Worm (Caenorhabditis elegans): ENCODE results near the gene F38B6.7.
A peak's percentile ranks its signal among the peaks of the same experiment; 100 is the strongest.

Gene F38B6.7

ce11 chrX:6739034-6740008, 41.2 kb upstream of the F38B6.7 start (continued):
- peak; percentile 50 for TF ChIP-seq blmp-1 (tag; optimal IDR thresholded peaks at IDR 0.05)
- TF ChIP-seq lsy-2 (tag; optimal IDR thresholded peaks at IDR 0.05), result peak; percentile 18 to 43
- TF ChIP-seq lin-13 (GFP tag; optimal IDR thresholded peaks at IDR 0.05), result peak; percentile 19
- TF ChIP-seq isw-1 (GFP tag; IDR thresholded peaks at IDR 0.05), result no peak
- TF ChIP-seq vab-15 (tag; optimal IDR thresholded peaks at IDR 0.05), result peak; percentile 78
- TF ChIP-seq ets-5 (GFP tag; IDR thresholded peaks at IDR 0.05), result no peak
- TF ChIP-seq rnt-1 (tag; optimal IDR thresholded peaks at IDR 0.05), result no peak
- peak; percentile 36; the same call in 1 of the 2 replicates for TF ChIP-seq ceh-88 (GFP tag; IDR thresholded peaks at IDR 0.05)
- TF ChIP-seq nhr-28 (tag; optimal IDR thresholded peaks at IDR 0.05), result no peak
- TF ChIP-seq ama-1 (optimal IDR thresholded peaks at IDR 0.05), result no peak
- no peak for TF ChIP-seq zip-4 (GFP tag; optimal IDR thresholded peaks at IDR 0.05)
- TF ChIP-seq fkh-8 (tag; optimal IDR thresholded peaks at IDR 0.05), result peak; percentile 28
- peak; percentile 60; the same call in 1 of the 2 replicates for TF ChIP-seq grh-1 (GFP tag; IDR thresholded peaks at IDR 0.05)
- TF ChIP-seq snu-23 (GFP tag; optimal IDR thresholded peaks at IDR 0.05), result peak; percentile 75
- no peak for TF ChIP-seq fkh-10 (GFP tag; optimal IDR thresholded peaks at IDR 0.05)
- peak; percentile 95 for TF ChIP-seq nhr-85 (tag)
- no peak for TF ChIP-seq sup-37 (GFP tag; optimal IDR thresholded peaks at IDR 0.05)
- TF ChIP-seq hlh-4 (tag; optimal IDR thresholded peaks at IDR 0.05), result no peak
- TF ChIP-seq elt-2 (tag; optimal IDR thresholded peaks at IDR 0.05), result peak; percentile 75
- TF ChIP-seq nhr-76 (tag; optimal IDR thresholded peaks at IDR 0.05), result no peak
- no peak for TF ChIP-seq alr-1 (tag; optimal IDR thresholded peaks at IDR 0.05; ENCODE audit: borderline replicate concordance)
- TF ChIP-seq aha-1 (tag; optimal IDR thresholded peaks at IDR 0.05), result no peak
- peak; percentile 61 for TF ChIP-seq irx-1 (tag; optimal IDR thresholded peaks at IDR 0.05)
- TF ChIP-seq snpc-4 (tag; optimal IDR thresholded peaks at IDR 0.05), result no peak
- TF ChIP-seq sptf-1 (tag; optimal IDR thresholded peaks at IDR 0.05), result no peak
- peak in 1 of 2 experiments; percentile 56 for TF ChIP-seq lin-35 (GFP tag; optimal IDR thresholded peaks at IDR 0.05)
- TF ChIP-seq sox-4 (tag; optimal IDR thresholded peaks at IDR 0.05), result peak; percentile 3
- TF ChIP-seq lin-15B (tag; optimal IDR thresholded peaks at IDR 0.05), result no peak
- TF ChIP-seq mef-2 (tag; optimal IDR thresholded peaks at IDR 0.05), result peak; percentile 12
- TF ChIP-seq mep-1 (tag; optimal IDR thresholded peaks at IDR 0.05), result peak; percentile 48
- TF ChIP-seq ztf-4 (tag; optimal IDR thresholded peaks at IDR 0.05), result no peak
- peak; percentile 38 for TF ChIP-seq swsn-7 (tag; optimal IDR thresholded peaks at IDR 0.05)
- no peak for TF ChIP-seq zag-1 (tag; optimal IDR thresholded peaks at IDR 0.05)
- TF ChIP-seq nhr-77 (tag; optimal IDR thresholded peaks at IDR 0.05), result no peak
- peak in 2 of 6 experiments; percentile 49 to 64 for TF ChIP-seq elt-3 (tag; optimal IDR thresholded peaks at IDR 0.05)
- no peak for TF ChIP-seq nhr-12 (tag; optimal IDR thresholded peaks at IDR 0.05)
- TF ChIP-seq ceh-8 (GFP tag; optimal IDR thresholded peaks at IDR 0.05), result no peak
- no peak for TF ChIP-seq egl-27 (tag; optimal IDR thresholded peaks at IDR 0.05)
- no peak for TF ChIP-seq pax-3 (tag; optimal IDR thresholded peaks at IDR 0.05)
- no peak for TF ChIP-seq aly-2 (tag; optimal IDR thresholded peaks at IDR 0.05)
- TF ChIP-seq nhr-19 (GFP tag; conservative IDR thresholded peaks at IDR 0.05), result peak; percentile 63
- TF ChIP-seq unc-30 (tag; optimal IDR thresholded peaks at IDR 0.05), result no peak
- peak; percentile 4 for TF ChIP-seq skn-1 (tag; optimal IDR thresholded peaks at IDR 0.05)
- no peak for TF ChIP-seq unc-86 (tag; optimal IDR thresholded peaks at IDR 0.05)
- TF ChIP-seq nhr-47 (tag; optimal IDR thresholded peaks at IDR 0.05), result peak; percentile 42
- TF ChIP-seq lir-3 (tag; optimal IDR thresholded peaks at IDR 0.05; ENCODE audit: poor library complexity), result peak; percentile 15
- peak; percentile 44 for TF ChIP-seq egl-13 (tag; optimal IDR thresholded peaks at IDR 0.05)
- no peak for TF ChIP-seq pag-3 (tag; optimal IDR thresholded peaks at IDR 0.05; ENCODE audit: borderline replicate concordance, insufficient read depth)
- TF ChIP-seq nhr-20 (tag; optimal IDR thresholded peaks at IDR 0.05), result peak; percentile 91
